Worm (Caenorhabditis elegans) whole organism, L2 larva: Measurements from ENCODE around the gene lin-3.
A peak's percentile ranks its signal among the peaks of the same experiment; 100 is the strongest.

Source experiments
- aly-2 ChIP-seq: fragments of 150-350 bp; optimal IDR thresholded peaks from 2 replicates; lab custom pipeline; 2014; ENCODE audit warnings: missing biosample characterization, missing genetic modification characterization
- ama-1 ChIP-seq: fragments of 150-350 bp; optimal IDR thresholded peaks from 2 replicates; lab custom pipeline; 2018; ENCODE audit warnings: inconsistent platforms
- ceh-16 ChIP-seq: fragments of 150-350 bp; optimal IDR thresholded peaks from 2 replicates; lab custom pipeline; 2014; ENCODE audit warnings: missing biosample characterization, missing genetic modification characterization
- lin-11 ChIP-seq: fragments of 150-350 bp; sonication (generic microtip); optimal IDR thresholded peaks from 2 replicates; lab custom pipeline; 2014; ENCODE audit warnings: missing biosample characterization, missing genetic modification characterization, inconsistent platforms, mixed read lengths
- lin-39 ChIP-seq: fragments of 150-350 bp; optimal IDR thresholded peaks from 2 replicates; lab custom pipeline; 2014; ENCODE audit warnings: missing biosample characterization, missing genetic modification reagents, missing genetic modification characterization
- nhr-129 ChIP-seq: fragments of 150-350 bp; optimal IDR thresholded peaks from 2 replicates; lab custom pipeline; 2014; ENCODE audit warnings: missing biosample characterization, missing genetic modification characterization
- nhr-25 ChIP-seq: fragments of 150-350 bp; sonication (generic microtip); optimal IDR thresholded peaks from 3 replicates; lab custom pipeline; 2014; ENCODE audit warnings: missing biosample characterization, missing genetic modification characterization
- unc-39 ChIP-seq: fragments of 150-350 bp; optimal IDR thresholded peaks from 2 replicates; lab custom pipeline; 2014; ENCODE audit warnings: missing biosample characterization, missing genetic modification characterization
- unc-62 ChIP-seq: fragments of 150-350 bp; optimal IDR thresholded peaks from 2 replicates; lab custom pipeline; 2014; ENCODE audit warnings: missing biosample characterization, missing genetic modification reagents, missing genetic modification characterization

DNA sequence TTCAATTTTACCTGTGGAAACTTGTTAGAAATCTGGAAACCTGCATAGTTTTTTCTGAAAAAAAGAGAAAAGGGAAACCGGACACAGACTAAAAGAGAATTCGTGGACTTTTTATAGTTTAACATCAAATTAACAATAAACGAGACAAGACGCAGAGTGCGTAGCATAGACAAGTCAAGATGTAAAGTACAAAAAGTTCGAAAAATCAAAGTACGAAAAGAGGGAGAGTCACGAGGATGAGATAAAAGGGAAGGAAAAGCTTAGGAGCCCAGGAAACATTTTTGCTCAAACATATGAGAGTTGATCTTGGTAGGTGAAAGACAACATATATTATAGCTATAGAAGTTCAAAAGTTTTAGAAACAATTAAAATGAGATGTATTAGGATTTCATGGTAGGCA lies 43.7 kb downstream of the lin-3 start, which contains the start of gene M7.12:
- TF ChIP-seq unc-39 (no peak), ama-1 (lab: Kevin White, UChicago) (no peak), nhr-129 (tag; lab: Kevin White, UChicago) (peak; percentile 17), lin-11 (tag; lab: Kevin White, UChicago) (no peak), ceh-16 (tag; lab: Kevin White, UChicago) (no peak), lin-39 (tag; lab: Kevin White, UChicago) (no peak), unc-62 (GFP tag; lab: Kevin White, UChicago) (no peak), nhr-25 (tag; lab: Kevin White, UChicago) (no peak), aly-2 (tag; lab: Kevin White, UChicago) (no peak)
